Worm (Caenorhabditis elegans): ENCODE measurements around the gene K03H1.7.

DNA sequence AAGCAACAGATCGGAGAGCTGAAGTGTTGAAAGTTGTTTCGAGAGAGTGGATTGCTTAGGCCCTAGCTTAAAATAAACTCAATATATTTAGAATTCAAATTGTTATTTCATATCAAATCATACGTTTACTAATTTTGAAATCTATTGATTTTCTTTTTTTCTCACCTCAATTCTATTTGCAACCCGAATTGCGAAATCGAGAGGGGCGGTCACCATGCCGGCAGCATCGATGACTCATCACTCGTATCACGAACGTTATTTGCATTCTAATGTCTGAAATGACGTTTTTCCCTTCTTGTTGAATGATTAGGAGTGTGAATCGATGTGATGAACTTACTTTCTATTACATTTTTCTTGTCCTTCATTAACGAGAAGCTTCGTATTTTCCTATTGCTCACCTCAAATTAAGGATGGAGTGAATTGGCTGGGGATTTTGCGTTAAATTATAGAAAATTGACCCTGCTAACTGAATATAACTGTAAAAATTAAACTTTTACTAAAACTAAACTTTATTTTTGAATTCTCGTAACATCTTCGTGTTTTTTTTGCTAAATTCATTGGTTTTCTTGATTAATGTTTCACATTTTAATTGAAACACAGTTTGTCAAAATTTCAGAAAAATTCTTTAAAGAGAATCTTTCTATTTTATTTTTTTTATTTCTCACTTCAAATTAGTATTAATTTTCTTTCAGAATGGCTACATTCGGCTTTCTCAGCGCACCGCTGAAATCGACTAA lies 9.6 kb downstream of the K03H1.7 start, which contains the start of gene alx-1:
- TF ChIP-seq med-1 (GFP tag; optimal IDR thresholded peaks at IDR 0.05; ENCODE audit: insufficient read depth) (no peak), ztf-29 (GFP tag; IDR thresholded peaks at IDR 0.05) (no peak), ref-1 (GFP tag; conservative IDR thresholded peaks at IDR 0.05) (no peak), tab-1 (GFP tag; IDR thresholded peaks at IDR 0.05) (no peak), ztf-23 (GFP tag; IDR thresholded peaks at IDR 0.05) (no peak)
